Fruit fly (Drosophila melanogaster): ENCODE measurements around the gene CG1409.

The CG1409 gene

dm6 chrX:7825897-7826296 is 32.1 kb upstream of the CG1409 start, which contains the start of gene CARPA:
Gene CARPA (plus strand): TSS chrX:7826197.
- TF ChIP-seq sisA (GFP tag; IDR thresholded peaks at IDR 0.05) (no peak), Deaf1 (tag; optimal IDR thresholded peaks at IDR 0.05) (peak; percentile 89), Xrp1 (GFP tag; IDR thresholded peaks at IDR 0.05) (no peak), CG11398 (GFP tag; optimal IDR thresholded peaks at IDR 0.05) (no peak), ewg (GFP tag; optimal IDR thresholded peaks at IDR 0.05) (peak; percentile 0), slou (GFP tag; optimal IDR thresholded peaks at IDR 0.05) (no peak)

- TF ChIP-seq CkIIα-i1 (GFP tag; IDR thresholded peaks at IDR 0.05) (no peak), CG3407 (GFP tag; optimal IDR thresholded peaks at IDR 0.05) (no peak)
These were observed 3.8 kb upstream of the CG1409 start, which contains the start of gene CG10920 for dm6 chrX:7854144-7854543. Gene CG10920 (minus strand): TSS chrX:7854244.

- TF ChIP-seq CG4424 (GFP tag; optimal IDR thresholded peaks at IDR 0.05) (no peak), ind (GFP tag; optimal IDR thresholded peaks at IDR 0.05) (no peak), CG3281 (GFP tag; optimal IDR thresholded peaks at IDR 0.05) (no peak), CG15011 (GFP tag; optimal IDR thresholded peaks at IDR 0.05) (no peak), bigmax (GFP tag; optimal IDR thresholded peaks at IDR 0.05) (no peak), CG11247 (GFP tag; IDR thresholded peaks at IDR 0.05) (no peak), CG10321 (GFP tag; IDR thresholded peaks at IDR 0.05) (no peak), Side (GFP tag; optimal IDR thresholded peaks at IDR 0.05) (no peak)
These were observed 8.9 kb downstream of the CG1409 start, which contains the start of gene Ir7b for dm6 chrX:7866868-7867267. Gene Ir7b (minus strand): TSS chrX:7866968.

dm6 chrX:7873172-7873930 is 15.4 kb downstream of the CG1409 start, which contains the start of gene dec:
Gene dec (minus strand): TSS chrX:7873222.
- TF ChIP-seq Aef1 (GFP tag; IDR thresholded peaks at IDR 0.05) = no peak
- TF ChIP-seq dati (GFP tag; IDR thresholded peaks at IDR 0.05) = no peak
- TF ChIP-seq CG1024 (GFP tag; IDR thresholded peaks at IDR 0.05) = no peak
- no peak for TF ChIP-seq sima (GFP tag; optimal IDR thresholded peaks at IDR 0.05)
- no peak for TF ChIP-seq CG4424 (GFP tag; optimal IDR thresholded peaks at IDR 0.05)
- TF ChIP-seq usp (GFP tag; optimal IDR thresholded peaks at IDR 0.05) = no peak
- no peak for TF ChIP-seq vfl (GFP tag; optimal IDR thresholded peaks at IDR 0.05)
- no peak for TF ChIP-seq tio (GFP tag; optimal IDR thresholded peaks at IDR 0.05)

dm6 chrX:7874094-7874493 is 16.1 kb downstream of the CG1409 start, which contains the start of gene Ir7c:
Gene Ir7c (plus strand): TSS chrX:7874394.
- TF ChIP-seq CG3163 (GFP tag; optimal IDR thresholded peaks at IDR 0.05) (no peak), tna (GFP tag; IDR thresholded peaks at IDR 0.05; ENCODE audit: partially characterized antibody) (no peak), h (optimal IDR thresholded peaks at IDR 0.05) (no peak), onecut (GFP tag; IDR thresholded peaks at IDR 0.05) (no peak), sc (optimal IDR thresholded peaks at IDR 0.05) (no peak), sc (GFP tag; optimal IDR thresholded peaks at IDR 0.05) (no peak), CG11723 (GFP tag; optimal IDR thresholded peaks at IDR 0.05) (no peak), CG30020 (tag; optimal IDR thresholded peaks at IDR 0.05) (no peak), cas (GFP tag; IDR thresholded peaks at IDR 0.05) (no peak), CG10959 (GFP tag; IDR thresholded peaks at IDR 0.05) (no peak), CG10267 (tag; optimal IDR thresholded peaks at IDR 0.05) (no peak), CG3726 (GFP tag; IDR thresholded peaks at IDR 0.05) (no peak), CG18619 (GFP tag; optimal IDR thresholded peaks at IDR 0.05) (no peak)

Measured in whole organism, embryonic.